Fruit fly (Drosophila melanogaster): ENCODE measurements around the gene 140up.
A peak's percentile ranks its signal among the peaks of the same experiment; 100 is the strongest.

The 140up gene

dm6 chr3R:14125479-14126121 lies at the start of gene 140up, which contains the start of gene Polr2B:
Gene 140up, minus strand, starts transcription at chr3R:14125548.
Gene Polr2B, plus strand, starts transcription at chr3R:14125791.
- peak; percentile 86 for TF ChIP-seq Mnt (GFP tag; optimal IDR thresholded peaks at IDR 0.05)
- peak; percentile 77 for TF ChIP-seq CG5204 (GFP tag; optimal IDR thresholded peaks at IDR 0.05)
- peak; percentile 92 for TF ChIP-seq Clk (GFP tag; optimal IDR thresholded peaks at IDR 0.05)
- TF ChIP-seq CG12768 (GFP tag; optimal IDR thresholded peaks at IDR 0.05), result peak; percentile 96
- TF ChIP-seq CG33017 (tag; optimal IDR thresholded peaks at IDR 0.05), result peak; percentile 92
- TF ChIP-seq cic (GFP tag; optimal IDR thresholded peaks at IDR 0.05), result peak; percentile 61
- peak; percentile 94 for TF ChIP-seq CG11617 (GFP tag; optimal IDR thresholded peaks at IDR 0.05)
- TF ChIP-seq kay (GFP tag; ENCODE audit: borderline replicate concordance), result no peak
- peak; percentile 72 for TF ChIP-seq tj (GFP tag; optimal IDR thresholded peaks at IDR 0.05)
- TF ChIP-seq CG1620 (GFP tag; optimal IDR thresholded peaks at IDR 0.05), result peak; percentile 79
- peak; percentile 93 for TF ChIP-seq bab1 (GFP tag; optimal IDR thresholded peaks at IDR 0.05)
- peak; percentile 74 for TF ChIP-seq Hr96 (GFP tag; optimal IDR thresholded peaks at IDR 0.05)
- TF ChIP-seq CG7101 (tag; optimal IDR thresholded peaks at IDR 0.05), result peak; percentile 96
- TF ChIP-seq ovo (GFP tag; optimal IDR thresholded peaks at IDR 0.05), result peak; percentile 93
- peak; percentile 92 for TF ChIP-seq CG14711 (tag; optimal IDR thresholded peaks at IDR 0.05)
- TF ChIP-seq CG7045 (GFP tag; optimal IDR thresholded peaks at IDR 0.05), result peak; percentile 95
- TF ChIP-seq cnc (optimal IDR thresholded peaks at IDR 0.05), result no peak
- peak; percentile 90 for TF ChIP-seq pad (GFP tag; optimal IDR thresholded peaks at IDR 0.05)
- TF ChIP-seq toe (GFP tag; optimal IDR thresholded peaks at IDR 0.05), result peak; percentile 87
- peak; percentile 96 for TF ChIP-seq Crg-1 (GFP tag; optimal IDR thresholded peaks at IDR 0.05)

dm6 chr3R:14162176-14162759 lies 36.9 kb upstream of the 140up start, which contains the start of gene CG3199:
Gene CG3199, plus strand, starts transcription at chr3R:14162709.
- no peak for TF ChIP-seq CG12768 (GFP tag; optimal IDR thresholded peaks at IDR 0.05)
- TF ChIP-seq bab1 (GFP tag; optimal IDR thresholded peaks at IDR 0.05), result no peak
- TF ChIP-seq Hr96 (GFP tag; optimal IDR thresholded peaks at IDR 0.05), result no peak
- no peak for TF ChIP-seq CG11617 (GFP tag; optimal IDR thresholded peaks at IDR 0.05)
- no peak for TF ChIP-seq CG14711 (tag; optimal IDR thresholded peaks at IDR 0.05)
- TF ChIP-seq CG1620 (GFP tag; optimal IDR thresholded peaks at IDR 0.05), result no peak
- no peak for TF ChIP-seq Mnt (GFP tag; optimal IDR thresholded peaks at IDR 0.05)
- no peak for TF ChIP-seq CG5204 (GFP tag; optimal IDR thresholded peaks at IDR 0.05)
- no peak for TF ChIP-seq CG7045 (GFP tag; optimal IDR thresholded peaks at IDR 0.05)
- TF ChIP-seq CG7101 (tag; optimal IDR thresholded peaks at IDR 0.05), result no peak
- no peak for TF ChIP-seq Clk (GFP tag; optimal IDR thresholded peaks at IDR 0.05)
- TF ChIP-seq cnc (optimal IDR thresholded peaks at IDR 0.05), result no peak
- no peak for TF ChIP-seq tj (GFP tag; optimal IDR thresholded peaks at IDR 0.05)
- TF ChIP-seq toe (GFP tag; optimal IDR thresholded peaks at IDR 0.05), result no peak
- no peak for TF ChIP-seq ovo (GFP tag; optimal IDR thresholded peaks at IDR 0.05)
- no peak for TF ChIP-seq kay (GFP tag; ENCODE audit: borderline replicate concordance)
- TF ChIP-seq Crg-1 (GFP tag; optimal IDR thresholded peaks at IDR 0.05), result no peak
- no peak for TF ChIP-seq cic (GFP tag; optimal IDR thresholded peaks at IDR 0.05)
- no peak for TF ChIP-seq pad (GFP tag; optimal IDR thresholded peaks at IDR 0.05)

- no peak for TF ChIP-seq CG1620 (GFP tag; optimal IDR thresholded peaks at IDR 0.05)
- TF ChIP-seq ovo (GFP tag; optimal IDR thresholded peaks at IDR 0.05), result no peak
- TF ChIP-seq cnc (optimal IDR thresholded peaks at IDR 0.05), result no peak
- TF ChIP-seq CG7045 (GFP tag; optimal IDR thresholded peaks at IDR 0.05), result no peak
- TF ChIP-seq Mnt (GFP tag; optimal IDR thresholded peaks at IDR 0.05), result no peak
- no peak for TF ChIP-seq tj (GFP tag; optimal IDR thresholded peaks at IDR 0.05)
- TF ChIP-seq bab1 (GFP tag; optimal IDR thresholded peaks at IDR 0.05), result no peak
These were observed 34.8 kb upstream of the 140up start, which contains the start of gene CG31327 for dm6 chr3R:14160178-14160577. Gene CG31327, minus strand, starts transcription at chr3R:14160278.

- no peak for TF ChIP-seq pad (GFP tag; optimal IDR thresholded peaks at IDR 0.05)
- no peak for TF ChIP-seq CG12768 (GFP tag; optimal IDR thresholded peaks at IDR 0.05)
- TF ChIP-seq Clk (GFP tag; optimal IDR thresholded peaks at IDR 0.05), result no peak
These were observed 32.0 kb upstream of the 140up start, which contains the start of gene CG31533 for dm6 chr3R:14157331-14157730. Gene CG31533, minus strand, starts transcription at chr3R:14157431.

dm6 chr3R:14154341-14154740 lies 29.0 kb upstream of the 140up start, which contains the start of gene CG44215:
Gene CG44215, minus strand, starts transcription at chr3R:14154441.
- TF ChIP-seq cnc (optimal IDR thresholded peaks at IDR 0.05) (no peak), CG1620 (GFP tag; optimal IDR thresholded peaks at IDR 0.05) (no peak), CG7045 (GFP tag; optimal IDR thresholded peaks at IDR 0.05) (no peak), Hr96 (GFP tag; optimal IDR thresholded peaks at IDR 0.05) (no peak)

- no peak for TF ChIP-seq CG12768 (GFP tag; optimal IDR thresholded peaks at IDR 0.05)
These were observed 28.4 kb upstream of the 140up start, which contains the start of gene Recs1 for dm6 chr3R:14153729-14154128. Gene Recs1, minus strand, starts transcription at chr3R:14153829.

- TF ChIP-seq pad (GFP tag; optimal IDR thresholded peaks at IDR 0.05) (no peak), CG7045 (GFP tag; optimal IDR thresholded peaks at IDR 0.05) (no peak), cnc (optimal IDR thresholded peaks at IDR 0.05) (no peak), CG7101 (tag; optimal IDR thresholded peaks at IDR 0.05) (no peak), CG11617 (GFP tag; optimal IDR thresholded peaks at IDR 0.05) (no peak), CG1620 (GFP tag; optimal IDR thresholded peaks at IDR 0.05) (no peak), cic (GFP tag; optimal IDR thresholded peaks at IDR 0.05) (no peak), CG12768 (GFP tag; optimal IDR thresholded peaks at IDR 0.05) (no peak), Hr96 (GFP tag; optimal IDR thresholded peaks at IDR 0.05) (no peak)
These were observed 27.2 kb upstream of the 140up start, which contains the start of gene CG42500 for dm6 chr3R:14152550-14152949. Gene CG42500, minus strand, starts transcription at chr3R:14152650.

Data from whole organism, adult.